Fruit fly (Drosophila melanogaster): Measurements from ENCODE around the gene CG8492.

Gene CG8492

DNA sequence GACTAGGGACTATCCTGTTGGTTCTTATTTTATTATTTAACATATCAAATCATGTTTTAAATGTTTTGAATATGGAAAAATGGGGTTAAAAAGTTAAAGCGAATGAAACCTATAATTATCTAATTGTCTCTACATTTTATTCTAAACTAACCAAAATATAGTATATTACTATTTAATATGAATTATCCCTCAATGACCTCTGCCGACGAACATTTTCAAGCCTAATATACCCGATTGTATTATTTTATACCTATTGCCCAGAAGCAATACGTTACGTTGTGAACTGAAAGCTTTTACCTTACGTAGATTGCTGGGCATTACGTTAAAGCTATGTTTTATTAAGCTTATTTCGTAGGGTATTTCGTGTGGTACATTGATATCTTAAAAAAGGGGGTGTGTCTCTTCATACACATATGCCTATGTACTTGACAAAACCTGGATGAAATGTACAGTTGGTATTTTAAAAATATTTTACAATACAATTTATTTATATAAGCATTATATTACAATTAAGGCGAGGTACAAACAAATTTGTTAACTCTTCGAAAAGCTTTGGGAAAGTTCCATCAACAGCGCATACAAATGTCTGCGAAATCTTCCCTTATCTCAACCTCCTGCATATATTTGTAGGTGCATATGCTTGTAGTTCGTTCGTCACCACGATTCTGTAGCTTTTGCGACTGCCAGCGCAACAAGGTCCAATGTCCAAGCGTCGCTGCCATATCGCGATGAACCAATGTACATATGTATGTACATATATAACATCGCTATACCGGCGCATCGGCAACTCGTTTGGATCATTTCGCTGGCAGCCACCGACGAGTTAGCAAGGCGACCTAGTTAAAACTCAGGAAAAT, 13.2 kb downstream of the CG8492 start, which contains the start of gene Mcad (continued):
- TF ChIP-seq Side (GFP tag; optimal IDR thresholded peaks at IDR 0.05) (no peak), CG16813 (GFP tag; IDR thresholded peaks at IDR 0.05; ENCODE audit: partially characterized antibody) (no peak), corto (GFP tag; optimal IDR thresholded peaks at IDR 0.05) (peak; percentile 98), B-H1 (GFP tag; IDR thresholded peaks at IDR 0.05) (peak; percentile 82), CG7963 (GFP tag; IDR thresholded peaks at IDR 0.05; ENCODE audit: partially characterized antibody) (no peak), ssp (GFP tag; IDR thresholded peaks at IDR 0.05) (peak; percentile 87), disco-r (GFP tag; optimal IDR thresholded peaks at IDR 0.05) (no peak), hbn (GFP tag; IDR thresholded peaks at IDR 0.05; ENCODE audit: partially characterized antibody) (no peak), Atf-2 (GFP tag; optimal IDR thresholded peaks at IDR 0.05) (peak; percentile 16), pfk (GFP tag; optimal IDR thresholded peaks at IDR 0.05) (no peak), ash1 (GFP tag; optimal IDR thresholded peaks at IDR 0.05) (peak; percentile 43), bowl (GFP tag; IDR thresholded peaks at IDR 0.05) (peak; percentile 69), ftz-f1 (GFP tag; optimal IDR thresholded peaks at IDR 0.05) (no peak), pho (GFP tag; optimal IDR thresholded peaks at IDR 0.05) (peak; percentile 71), Hand (GFP tag; optimal IDR thresholded peaks at IDR 0.05) (peak; percentile 54), CG7987 (GFP tag; optimal IDR thresholded peaks at IDR 0.05) (peak; percentile 85), Kr (GFP tag; optimal IDR thresholded peaks at IDR 0.05) (no peak), CG7372 (GFP tag; IDR thresholded peaks at IDR 0.05) (peak; percentile 89), CG33213 (GFP tag; optimal IDR thresholded peaks at IDR 0.05) (peak; percentile 25), Tbp (GFP tag; optimal IDR thresholded peaks at IDR 0.05) (no peak), CG15479 (GFP tag; optimal IDR thresholded peaks at IDR 0.05) (no peak), HLH4C (GFP tag; IDR thresholded peaks at IDR 0.05; ENCODE audit: partially characterized antibody) (no peak), CG8924 (tag; optimal IDR thresholded peaks at IDR 0.05) (peak; percentile 90), rib (GFP tag; IDR thresholded peaks at IDR 0.05) (peak; percentile 82), Sin3A (optimal IDR thresholded peaks at IDR 0.05) (no peak), otp (GFP tag; IDR thresholded peaks at IDR 0.05) (peak; percentile 44; the same call in 2 of the 3 replicates), E2f1 (GFP tag; IDR thresholded peaks at IDR 0.05) (peak; percentile 80), H2.0 (GFP tag; IDR thresholded peaks at IDR 0.05) (peak; percentile 89), PHDP (tag; optimal IDR thresholded peaks at IDR 0.05) (peak; percentile 84), CG7786 (GFP tag; optimal IDR thresholded peaks at IDR 0.05) (peak; percentile 23), nerfin-1 (tag; optimal IDR thresholded peaks at IDR 0.05) (peak; percentile 94), C15 (GFP tag; IDR thresholded peaks at IDR 0.05) (peak; percentile 48; the same call in 1 of the 3 replicates), knrl (GFP tag; IDR thresholded peaks at IDR 0.05; ENCODE audit: partially characterized antibody) (no peak), CG17612 (GFP tag; IDR thresholded peaks at IDR 0.05) (peak; percentile 79; the same call in 1 of the 2 replicates), trh (GFP tag; optimal IDR thresholded peaks at IDR 0.05) (peak; percentile 45), CG10267 (tag; optimal IDR thresholded peaks at IDR 0.05) (peak; percentile 90), pum (GFP tag; optimal IDR thresholded peaks at IDR 0.05) (peak; percentile 61), CG9817 (tag; optimal IDR thresholded peaks at IDR 0.05) (peak; percentile 68), Dll (GFP tag; IDR thresholded peaks at IDR 0.05; ENCODE audit: partially characterized antibody) (no peak), Aef1 (GFP tag; IDR thresholded peaks at IDR 0.05) (peak; percentile 97), CG8281 (tag; optimal IDR thresholded peaks at IDR 0.05) (peak; percentile 76), abd-A (tag; optimal IDR thresholded peaks at IDR 0.05) (no peak), CG17359 (tag; optimal IDR thresholded peaks at IDR 0.05) (peak; percentile 97), row (GFP tag; IDR thresholded peaks at IDR 0.05) (peak; percentile 98), Dp (GFP tag; optimal IDR thresholded peaks at IDR 0.05) (no peak), CG10274 (GFP tag; optimal IDR thresholded peaks at IDR 0.05) (peak; percentile 99), tgo (GFP tag; IDR thresholded peaks at IDR 0.05) (peak; percentile 95), CG30403 (GFP tag; optimal IDR thresholded peaks at IDR 0.05) (peak; percentile 94), Usf (GFP tag; optimal IDR thresholded peaks at IDR 0.05) (peak; percentile 54)

Data from whole organism, embryonic.